Worm (Caenorhabditis elegans): ENCODE results near the gene Y66D12A.3.

- TF ChIP-seq unc-62 (GFP tag; optimal IDR thresholded peaks at IDR 0.05) = no peak
- TF ChIP-seq lin-39 (tag; optimal IDR thresholded peaks at IDR 0.05) = no peak
- no peak for TF ChIP-seq pha-4 (tag; optimal IDR thresholded peaks at IDR 0.05)
- TF ChIP-seq ceh-9 (tag; optimal IDR thresholded peaks at IDR 0.05) = no peak
- no peak for TF ChIP-seq hmg-11 (tag; optimal IDR thresholded peaks at IDR 0.05)
- no peak for TF ChIP-seq nhr-67 (tag; optimal IDR thresholded peaks at IDR 0.05)
- no peak for TF ChIP-seq ama-1 (optimal IDR thresholded peaks at IDR 0.05)
- TF ChIP-seq elt-3 (tag; optimal IDR thresholded peaks at IDR 0.05) = no peak
- TF ChIP-seq ztf-11 (tag; optimal IDR thresholded peaks at IDR 0.05) = no peak
- TF ChIP-seq nhr-11 (tag; optimal IDR thresholded peaks at IDR 0.05) = no peak
- no peak for TF ChIP-seq nhr-28 (tag; optimal IDR thresholded peaks at IDR 0.05)
- no peak for TF ChIP-seq zag-1 (tag; optimal IDR thresholded peaks at IDR 0.05)
- TF ChIP-seq nhr-77 (tag; optimal IDR thresholded peaks at IDR 0.05) = no peak
- TF ChIP-seq mdl-1 (tag; optimal IDR thresholded peaks at IDR 0.05) = no peak
These were observed 25.9 kb downstream of the Y66D12A.3 start for ce11 chrIII:11614874-11615273.

Measured in whole organism, L3 larva.